Worm (Caenorhabditis elegans) whole organism, L3 larva: ENCODE results near the gene F18A12.2.

ENCODE experiments used
- ZK546.5 ChIP-seq: sonication (generic microtip); optimal IDR thresholded peaks from 2 replicates; lab custom pipeline; 2017; ENCODE audit warnings: missing biosample characterization, missing genetic modification characterization
- aly-2 ChIP-seq: fragments of 150-350 bp; optimal IDR thresholded peaks from 2 replicates; lab custom pipeline; 2014; ENCODE audit warnings: missing biosample characterization, missing genetic modification characterization
- ceh-28 ChIP-seq: fragments of 150-350 bp; optimal IDR thresholded peaks from 2 replicates; lab custom pipeline; 2014; ENCODE audit warnings: missing biosample characterization, missing genetic modification reagents, missing genetic modification characterization
- ceh-82 ChIP-seq: fragments of 150-350 bp; optimal IDR thresholded peaks from 2 replicates; lab custom pipeline; 2014; ENCODE audit warnings: missing biosample characterization, missing genetic modification characterization
- daf-12 ChIP-seq: fragments of 150-350 bp; optimal IDR thresholded peaks from 2 replicates; lab custom pipeline; 2014; ENCODE audit warnings: missing biosample characterization, missing genetic modification reagents, missing genetic modification characterization
- egl-27 ChIP-seq: sonication (generic microtip); optimal IDR thresholded peaks from 4 replicates; lab custom pipeline; 2017; ENCODE audit warnings: missing biosample characterization, missing genetic modification reagents, missing genetic modification characterization
- egl-5 ChIP-seq: fragments of 150-350 bp; optimal IDR thresholded peaks from 2 replicates; lab custom pipeline; 2017; ENCODE audit warnings: missing biosample characterization, missing genetic modification reagents, missing genetic modification characterization, inconsistent platforms
- elt-1 ChIP-seq: fragments of 150-350 bp; optimal IDR thresholded peaks from 2 replicates; lab custom pipeline; 2014; ENCODE audit warnings: missing biosample characterization, missing genetic modification characterization
- elt-2 ChIP-seq: sonication (generic microtip); optimal IDR thresholded peaks from 2 replicates; lab custom pipeline; 2016; ENCODE audit warnings: missing genetic modification reagents, mild to moderate bottlenecking, missing genetic modification characterization, missing compliant biosample characterization
- elt-3 ChIP-seq, 3 experiments: fragments of 150-350 bp in 1 of 3; sonication (generic microtip) in 2 of 3; optimal IDR thresholded peaks; 2 replicates in 2 of 3; 4 replicates in 1 of 3; lab custom pipeline; 2014 to 2017; ENCODE audit warnings: missing biosample characterization in 3 of 3, missing genetic modification characterization in 3 of 3
- fkh-10 ChIP-seq: sonication (generic microtip); optimal IDR thresholded peaks from 2 replicates; lab custom pipeline; 2017; ENCODE audit warnings: missing biosample characterization, missing genetic modification reagents, missing genetic modification characterization
- fos-1 ChIP-seq: fragments of 150-350 bp; optimal IDR thresholded peaks from 2 replicates; lab custom pipeline; 2014; ENCODE audit warnings: missing biosample characterization, missing genetic modification characterization
- jun-1 ChIP-seq: fragments of 150-350 bp; optimal IDR thresholded peaks from 2 replicates; lab custom pipeline; 2014; ENCODE audit warnings: missing biosample characterization, missing genetic modification reagents, missing genetic modification characterization
- lin-15B ChIP-seq: fragments of 150-350 bp; optimal IDR thresholded peaks from 2 replicates; lab custom pipeline; 2014; ENCODE audit warnings: missing biosample characterization, missing genetic modification characterization
- lin-39 ChIP-seq: fragments of 150-350 bp; optimal IDR thresholded peaks from 2 replicates; lab custom pipeline; 2018; ENCODE audit warnings: missing biosample characterization, missing genetic modification reagents, missing genetic modification characterization
- lsy-12 ChIP-seq: sonication (generic microtip); optimal IDR thresholded peaks from 2 replicates; lab custom pipeline; 2016; ENCODE audit warnings: mild to moderate bottlenecking, missing genetic modification characterization, missing compliant biosample characterization
- mdl-1 ChIP-seq: fragments of 150-350 bp; optimal IDR thresholded peaks from 2 replicates; lab custom pipeline; 2014; ENCODE audit warnings: missing biosample characterization, missing genetic modification characterization
- mml-1 ChIP-seq: fragments of 150-350 bp; sonication (generic microtip); optimal IDR thresholded peaks from 3 replicates; lab custom pipeline; 2014; ENCODE audit warnings: missing biosample characterization, missing genetic modification characterization
- nfya-1 ChIP-seq: sonication (generic microtip); optimal IDR thresholded peaks from 2 replicates; lab custom pipeline; 2017; ENCODE audit warnings: missing genetic modification characterization, mild to moderate bottlenecking, missing compliant biosample characterization, antibody characterized with exemption, moderate library complexity; ENCODE audit not compliant: insufficient read depth
- nhr-11 ChIP-seq: fragments of 150-350 bp; optimal IDR thresholded peaks from 2 replicates; lab custom pipeline; 2014; ENCODE audit warnings: missing biosample characterization, missing genetic modification characterization
- nhr-12 ChIP-seq: fragments of 150-350 bp; optimal IDR thresholded peaks from 2 replicates; lab custom pipeline; 2014; ENCODE audit warnings: missing biosample characterization, missing genetic modification characterization
- nhr-237 ChIP-seq: fragments of 150-350 bp; optimal IDR thresholded peaks from 2 replicates; lab custom pipeline; 2014; ENCODE audit warnings: missing biosample characterization, missing genetic modification characterization
- nhr-25 ChIP-seq: sonication (generic microtip); optimal IDR thresholded peaks from 2 replicates; lab custom pipeline; 2017; ENCODE audit warnings: missing biosample characterization, missing genetic modification characterization
- nhr-28 ChIP-seq: fragments of 150-350 bp; optimal IDR thresholded peaks from 2 replicates; lab custom pipeline; 2014; ENCODE audit warnings: missing biosample characterization, missing genetic modification characterization
- nhr-67 ChIP-seq: fragments of 150-350 bp; optimal IDR thresholded peaks from 2 replicates; lab custom pipeline; 2014; ENCODE audit warnings: missing biosample characterization, missing genetic modification characterization
- nhr-77 ChIP-seq: fragments of 150-350 bp; optimal IDR thresholded peaks from 2 replicates; lab custom pipeline; 2014; ENCODE audit warnings: missing biosample characterization, missing genetic modification characterization
- pha-4 ChIP-seq: fragments of 150-350 bp; optimal IDR thresholded peaks from 2 replicates; lab custom pipeline; 2014; ENCODE audit warnings: missing biosample characterization, missing genetic modification reagents, missing genetic modification characterization
- pqm-1 ChIP-seq: fragments of 150-350 bp; optimal IDR thresholded peaks from 2 replicates; lab custom pipeline; 2017; ENCODE audit warnings: missing biosample characterization, missing genetic modification characterization, inconsistent platforms
- sea-2 ChIP-seq: fragments of 150-350 bp; sonication (generic microtip); optimal IDR thresholded peaks from 4 replicates; lab custom pipeline; 2014; ENCODE audit warnings: missing biosample characterization, missing genetic modification reagents, missing genetic modification characterization
- skn-1 ChIP-seq: fragments of 150-350 bp; optimal IDR thresholded peaks from 2 replicates; lab custom pipeline; 2014; ENCODE audit warnings: missing biosample characterization, missing genetic modification characterization
- snpc-4 ChIP-seq: fragments of 150-350 bp; optimal IDR thresholded peaks from 2 replicates; lab custom pipeline; 2014; ENCODE audit warnings: missing biosample characterization, missing genetic modification characterization
- tbx-2 ChIP-seq: sonication (generic microtip); optimal IDR thresholded peaks from 2 replicates; lab custom pipeline; 2016; ENCODE audit warnings: mild to moderate bottlenecking, missing genetic modification characterization, missing compliant biosample characterization
- unc-39 ChIP-seq: sonication (generic microtip); optimal IDR thresholded peaks from 4 replicates; lab custom pipeline; 2017; ENCODE audit warnings: missing biosample characterization, missing genetic modification characterization
- zag-1 ChIP-seq: fragments of 150-350 bp; optimal IDR thresholded peaks from 2 replicates; lab custom pipeline; 2014; ENCODE audit warnings: missing biosample characterization, missing genetic modification characterization
- ztf-11 ChIP-seq: fragments of 150-350 bp; optimal IDR thresholded peaks from 2 replicates; lab custom pipeline; 2014; ENCODE audit warnings: missing biosample characterization, missing genetic modification characterization
- ztf-4 ChIP-seq: fragments of 150-350 bp; optimal IDR thresholded peaks from 2 replicates; lab custom pipeline; 2014; ENCODE audit warnings: missing biosample characterization, missing genetic modification characterization

The F18A12.2 gene

ce11 chrII:3438280-3438679 is 23.6 kb downstream of the F18A12.2 start:
- TF ChIP-seq lin-15B (tag; lab: Kevin White, UChicago) (no peak), fos-1 (tag; lab: Kevin White, UChicago) (no peak), egl-27 (no peak), elt-1 (tag; lab: Kevin White, UChicago) (no peak), skn-1 (tag; lab: Kevin White, UChicago) (no peak), unc-39 (no peak), mml-1 (tag; lab: Kevin White, UChicago) (no peak), zag-1 (tag; lab: Kevin White, UChicago) (no peak), jun-1 (tag; lab: Kevin White, UChicago) (no peak), mdl-1 (tag; lab: Kevin White, UChicago) (no peak), nhr-12 (tag; lab: Kevin White, UChicago) (no peak), nhr-77 (no peak), nhr-25 (tag; lab: Kevin White, UChicago) (no peak), nhr-11 (tag; lab: Kevin White, UChicago) (no peak), egl-5 (no peak), nhr-28 (tag; lab: Kevin White, UChicago) (no peak), pha-4 (tag; lab: Kevin White, UChicago) (no peak), ztf-4 (tag; lab: Kevin White, UChicago) (no peak)

- peak; percentile 96 for TF ChIP-seq elt-2
- TF ChIP-seq ceh-82 (tag; lab: Kevin White, UChicago), result no peak
- no peak for TF ChIP-seq nhr-12 (tag; lab: Kevin White, UChicago)
- peak; percentile 15 for TF ChIP-seq nfya-1
- no peak for TF ChIP-seq egl-5
- no peak for TF ChIP-seq tbx-2 (tag; lab: Kevin White, UChicago)
- no peak for TF ChIP-seq nhr-67 (tag; lab: Kevin White, UChicago)
- peak; percentile 56 for TF ChIP-seq lin-39 (tag; lab: Kevin White, UChicago)
- TF ChIP-seq pqm-1 (tag; lab: Kevin White, UChicago), result peak; percentile 69
- no peak for TF ChIP-seq aly-2 (tag; lab: Kevin White, UChicago)
Observed at ce11 chrII:3439244-3439698, 24.6 kb downstream of the F18A12.2 start.

DNA sequence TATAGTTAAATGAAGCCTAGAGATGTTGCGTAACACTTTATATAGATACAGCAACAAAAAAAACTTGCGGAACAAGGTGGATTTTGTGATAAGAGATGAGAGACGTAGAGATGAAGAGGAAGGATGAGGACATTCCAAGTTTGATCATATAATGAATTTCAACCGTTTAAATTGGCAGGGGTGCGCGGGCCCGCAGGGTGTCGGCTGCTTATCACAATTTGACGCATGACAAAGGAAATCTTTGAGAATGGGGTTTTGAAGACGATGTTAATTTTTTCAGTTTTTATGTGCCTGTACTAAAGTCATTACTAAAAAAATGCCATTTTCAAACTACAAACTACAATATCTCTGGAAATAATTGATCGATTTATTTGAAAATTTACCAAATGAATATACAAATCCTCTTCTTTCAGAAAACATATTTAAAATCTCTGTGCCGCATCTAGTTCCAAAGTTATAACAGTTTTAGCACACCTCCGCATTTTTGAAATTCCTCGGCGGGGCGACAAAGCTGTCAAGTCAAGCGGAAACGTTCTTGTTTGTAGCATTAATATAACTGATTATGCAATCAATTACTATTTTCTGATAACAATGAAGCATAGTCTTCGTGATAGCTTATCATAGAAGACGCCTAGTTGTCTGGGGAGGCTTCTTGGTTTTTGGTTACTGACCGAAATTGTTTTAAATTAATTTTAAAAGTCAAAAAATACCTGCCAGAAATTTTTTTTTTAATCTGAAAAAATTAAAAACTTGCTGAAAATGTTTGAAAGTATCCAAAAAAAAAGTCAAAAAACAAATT is 25.4 kb downstream of the F18A12.2 start:
- TF ChIP-seq nhr-77 (no peak), nhr-67 (tag; lab: Kevin White, UChicago) (no peak), lin-15B (tag; lab: Kevin White, UChicago) (no peak), ZK546.5 (tag; lab: Kevin White, UChicago) (no peak), lsy-12 (no peak), sea-2 (no peak), snpc-4 (peak; percentile 57), skn-1 (tag; lab: Kevin White, UChicago) (no peak), mml-1 (tag; lab: Kevin White, UChicago) (no peak), pqm-1 (tag; lab: Kevin White, UChicago) (peak; percentile 57), egl-27 (no peak), elt-3 (tag; optimal IDR thresholded peaks at IDR 0.05; lab: Kevin White, UChicago) (no peak), daf-12 (tag; lab: Kevin White, UChicago) (no peak), elt-2 (peak; percentile 89), jun-1 (tag; lab: Kevin White, UChicago) (no peak)

DNA sequence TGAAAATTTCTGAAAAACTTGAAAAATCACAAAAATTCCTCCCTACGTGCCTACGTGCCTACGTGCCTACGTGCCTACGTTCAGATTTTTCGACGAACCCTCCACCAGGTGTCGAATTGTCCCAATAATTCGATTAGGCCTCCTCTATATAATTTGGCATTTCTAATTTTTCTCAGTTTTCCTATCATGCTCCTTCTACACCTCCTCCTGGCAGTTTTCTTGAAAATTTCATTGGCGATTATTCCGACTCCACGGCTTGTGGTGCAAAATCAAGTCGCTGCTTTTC is 25.9 kb downstream of the F18A12.2 start, which contains the start of gene C16C8.17:
Gene C16C8.17, plus strand, starts transcription at position 187 of the 286 bp plus-strand sequence.
- TF ChIP-seq fkh-10, result no peak
- no peak for TF ChIP-seq ceh-28 (tag; lab: Kevin White, UChicago)
- no peak for TF ChIP-seq daf-12 (tag; lab: Kevin White, UChicago)
- no peak for TF ChIP-seq tbx-2 (tag; lab: Kevin White, UChicago)
- TF ChIP-seq egl-27, result no peak
- no peak for TF ChIP-seq mdl-1 (tag; lab: Kevin White, UChicago)
- TF ChIP-seq nhr-12 (tag; lab: Kevin White, UChicago), result no peak
- no peak for TF ChIP-seq lin-15B (tag; lab: Kevin White, UChicago)
- no peak for TF ChIP-seq nhr-28 (tag; lab: Kevin White, UChicago)
- TF ChIP-seq nhr-237, result no peak
- no peak for TF ChIP-seq snpc-4
- TF ChIP-seq ztf-11, result no peak
- no peak for TF ChIP-seq elt-2
- no peak for TF ChIP-seq ZK546.5 (tag; lab: Kevin White, UChicago)
- no peak for TF ChIP-seq elt-3 (tag; optimal IDR thresholded peaks at IDR 0.05; lab: Kevin White, UChicago)
- no peak for TF ChIP-seq zag-1 (tag; lab: Kevin White, UChicago)
